Worm (Caenorhabditis elegans) whole organism, L4 larva: ENCODE measurements around the gene mel-28.

ENCODE experiments used
- F10B5.3 ChIP-seq: sonication (generic microtip); optimal IDR thresholded peaks from 2 replicates; lab custom pipeline; 2016; ENCODE audit warnings: mild to moderate bottlenecking, missing genetic modification characterization, missing compliant biosample characterization
- F26F4.8 ChIP-seq: fragments of 200-800 bp; sonication (Bioruptor generic); conservative IDR thresholded peaks from 2 replicates; pipeline ENCODE4 v1.3.6; 2022; ENCODE audit warnings: missing genetic modification characterization, missing compliant biosample characterization
- F44E2.7 ChIP-seq: fragments of 200-800 bp; sonication (Bioruptor generic); IDR thresholded peaks from 2 replicates; pipeline ENCODE4 v2.1.2; 2022; ENCODE audit warnings: missing genetic modification characterization, missing compliant biosample characterization
- aha-1 ChIP-seq: fragments of 150-350 bp; peaks from one replicate; lab custom pipeline; 2014; ENCODE audit warnings: missing biosample characterization, missing genetic modification characterization
- daf-16 ChIP-seq, 3 experiments: sonication (generic microtip); optimal IDR thresholded peaks; 2 replicates each; lab custom pipeline; 2016 to 2017; ENCODE audit warnings: missing genetic modification characterization in 3 of 3, missing genetic modification reagents in 3 of 3, mild to moderate bottlenecking in 2 of 3, missing compliant biosample characterization in 2 of 3, missing biosample characterization in 1 of 3, moderate library complexity in 1 of 3
- dpl-1 ChIP-seq: fragments of 150-350 bp; optimal IDR thresholded peaks from 2 replicates; lab custom pipeline; 2014; ENCODE audit warnings: missing biosample characterization, missing genetic modification reagents, missing genetic modification characterization
- dve-1 ChIP-seq: sonication (generic microtip); optimal IDR thresholded peaks from 2 replicates; lab custom pipeline; 2017; ENCODE audit warnings: antibody characterized with exemption, mild to moderate bottlenecking, missing genetic modification characterization, missing compliant biosample characterization; ENCODE audit not compliant: insufficient read depth
- egl-27 ChIP-seq: sonication (generic microtip); optimal IDR thresholded peaks from 3 replicates; lab custom pipeline; 2017; ENCODE audit warnings: missing biosample characterization, missing genetic modification reagents, missing genetic modification characterization
- gei-8 ChIP-seq: fragments of 200-800 bp; sonication (Bioruptor generic); optimal IDR thresholded peaks from 2 replicates; lab custom pipeline; 2018; ENCODE audit warnings: mild to moderate bottlenecking, missing genetic modification characterization, missing compliant biosample characterization
- hif-1 ChIP-seq, 2 experiments: sonication (generic microtip); optimal IDR thresholded peaks; 2 replicates each; lab custom pipeline; 2016 to 2017; ENCODE audit warnings: missing compliant biosample characterization in 2 of 2, missing genetic modification characterization in 2 of 2, missing genetic modification reagents in 2 of 2, missing genotype in 2 of 2, mild to moderate bottlenecking in 1 of 2
- hlh-11 ChIP-seq: fragments of 200-800 bp; sonication (Bioruptor generic); optimal IDR thresholded peaks from 2 replicates; lab custom pipeline; 2018; ENCODE audit warnings: mild to moderate bottlenecking, missing genetic modification characterization, missing compliant biosample characterization
- lin-1 ChIP-seq: fragments of 200-800 bp; sonication (Bioruptor generic); IDR thresholded peaks from 2 replicates; pipeline ENCODE4 v1.3.6; 2022; ENCODE audit warnings: missing genetic modification reagents, missing genetic modification characterization, missing compliant biosample characterization
- lin-13 ChIP-seq: fragments of 150-350 bp; optimal IDR thresholded peaks from 2 replicates; lab custom pipeline; 2014; ENCODE audit warnings: missing biosample characterization, missing genetic modification reagents, missing genetic modification characterization
- lin-15B ChIP-seq: fragments of 150-350 bp; sonication (generic microtip); optimal IDR thresholded peaks from 3 replicates; lab custom pipeline; 2014; ENCODE audit warnings: missing biosample characterization, missing genetic modification characterization
- madf-5 ChIP-seq, 2 experiments: fragments of 200-800 bp; sonication (Bioruptor generic); IDR thresholded peaks; 2 replicates each; pipeline ENCODE4 v1.3.6; 2022; ENCODE audit warnings: missing compliant biosample characterization in 2 of 2, missing genetic modification characterization in 2 of 2
- mdt-29 ChIP-seq: fragments of 200-800 bp; sonication (Bioruptor generic); IDR thresholded peaks from 2 replicates; pipeline ENCODE4 v1.3.6; 2022; ENCODE audit warnings: missing genetic modification reagents, missing genetic modification characterization, missing compliant biosample characterization
- mep-1 ChIP-seq: fragments of 150-350 bp; sonication (generic microtip); optimal IDR thresholded peaks from 3 replicates; lab custom pipeline; 2014; ENCODE audit warnings: missing biosample characterization, missing genetic modification characterization
- mxl-3 ChIP-seq: fragments of 200-800 bp; sonication (Bioruptor generic); optimal IDR thresholded peaks from 2 replicates; lab custom pipeline; 2018; ENCODE audit warnings: mild to moderate bottlenecking, missing genetic modification characterization, missing compliant biosample characterization
- nhr-10 ChIP-seq: fragments of 150-350 bp; optimal IDR thresholded peaks from 2 replicates; lab custom pipeline; 2014; ENCODE audit warnings: missing biosample characterization, missing genetic modification characterization
- nhr-11 ChIP-seq: fragments of 150-350 bp; optimal IDR thresholded peaks from 2 replicates; lab custom pipeline; 2014; ENCODE audit warnings: missing biosample characterization, missing genetic modification characterization
- nhr-28 ChIP-seq: fragments of 150-350 bp; optimal IDR thresholded peaks from 2 replicates; lab custom pipeline; 2014; ENCODE audit warnings: missing biosample characterization, missing genetic modification characterization
- pqm-1 ChIP-seq: sonication (generic microtip); optimal IDR thresholded peaks from 2 replicates; lab custom pipeline; 2017; ENCODE audit warnings: missing biosample characterization, missing genetic modification characterization
- saeg-2 ChIP-seq: fragments of 200-800 bp; sonication (Bioruptor generic); IDR thresholded peaks from 2 replicates; pipeline ENCODE4 v1.3.6; 2022; ENCODE audit warnings: missing genetic modification reagents, missing genetic modification characterization, missing compliant biosample characterization
- sdz-12 ChIP-seq: fragments of 200-800 bp; sonication (Bioruptor generic); optimal IDR thresholded peaks from 2 replicates; lab custom pipeline; 2018; ENCODE audit warnings: mild to moderate bottlenecking, missing genetic modification characterization, missing compliant biosample characterization
- set-16 ChIP-seq: fragments of 200-800 bp; sonication (Bioruptor generic); IDR thresholded peaks from 2 replicates; pipeline ENCODE4 v1.3.6; 2022; ENCODE audit warnings: missing genetic modification reagents, missing genetic modification characterization, missing compliant biosample characterization
- snpc-1.2 ChIP-seq: fragments of 200-800 bp; sonication (Bioruptor generic); IDR thresholded peaks from 2 replicates; pipeline ENCODE4 v1.3.6; 2022; ENCODE audit warnings: missing genetic modification reagents, missing genetic modification characterization, missing compliant biosample characterization
- unc-130 ChIP-seq: sonication (generic microtip); optimal IDR thresholded peaks from 2 replicates; lab custom pipeline; 2016; ENCODE audit warnings: missing genetic modification reagents, missing genetic modification characterization, missing compliant biosample characterization
- unc-62 ChIP-seq, 3 experiments: fragments of 150-350 bp in 1 of 3; sonication (generic microtip); optimal IDR thresholded peaks in 2 of 3; peaks in 1 of 3; 1 replicate in 1 of 3; 2 replicates in 2 of 3; lab custom pipeline; 2014 to 2017; ENCODE audit warnings: missing biosample characterization in 3 of 3, missing genetic modification characterization in 3 of 3, missing genetic modification reagents in 3 of 3, missing genotype in 1 of 3
- zfp-2 ChIP-seq: sonication (generic microtip); optimal IDR thresholded peaks from 2 replicates; lab custom pipeline; 2016; ENCODE audit warnings: mild to moderate bottlenecking, missing genetic modification characterization, missing compliant biosample characterization
- zfp-3 ChIP-seq: fragments of 200-800 bp; sonication (Bioruptor generic); conservative IDR thresholded peaks from 2 replicates; pipeline ENCODE4 v1.3.6; 2022; ENCODE audit warnings: missing genetic modification reagents, missing genetic modification characterization, missing compliant biosample characterization

mel-28 gene

DNA sequence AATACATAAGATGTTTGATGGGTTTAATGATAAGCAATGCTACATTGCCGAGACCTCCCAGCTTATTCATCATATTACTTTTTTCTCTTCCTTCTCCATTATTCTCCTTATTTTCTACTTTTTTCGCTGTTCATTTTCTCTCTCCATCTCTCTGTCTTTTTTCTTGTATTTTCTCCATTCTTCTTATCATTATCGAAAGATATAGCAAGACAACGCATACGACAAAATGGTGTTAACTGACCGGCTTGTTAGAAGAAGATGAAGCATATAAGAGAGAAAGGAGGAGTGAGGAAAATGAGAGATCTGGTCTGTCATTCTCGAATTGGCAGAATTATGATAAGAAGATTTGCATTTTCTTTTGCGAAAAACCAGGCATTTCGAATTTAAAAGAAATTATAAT lies 19.0 kb upstream of the mel-28 start (continued):
- TF ChIP-seq sdz-12 (GFP tag; lab: Kevin White, UChicago) (no peak), mep-1 (no peak), mxl-3 (GFP tag; lab: Kevin White, UChicago) (peak; percentile 9), mdt-29 (GFP tag; lab: Robert Waterston, UW) (no peak), F44E2.7 (GFP tag; lab: Robert Waterston, UW) (no peak)

DNA sequence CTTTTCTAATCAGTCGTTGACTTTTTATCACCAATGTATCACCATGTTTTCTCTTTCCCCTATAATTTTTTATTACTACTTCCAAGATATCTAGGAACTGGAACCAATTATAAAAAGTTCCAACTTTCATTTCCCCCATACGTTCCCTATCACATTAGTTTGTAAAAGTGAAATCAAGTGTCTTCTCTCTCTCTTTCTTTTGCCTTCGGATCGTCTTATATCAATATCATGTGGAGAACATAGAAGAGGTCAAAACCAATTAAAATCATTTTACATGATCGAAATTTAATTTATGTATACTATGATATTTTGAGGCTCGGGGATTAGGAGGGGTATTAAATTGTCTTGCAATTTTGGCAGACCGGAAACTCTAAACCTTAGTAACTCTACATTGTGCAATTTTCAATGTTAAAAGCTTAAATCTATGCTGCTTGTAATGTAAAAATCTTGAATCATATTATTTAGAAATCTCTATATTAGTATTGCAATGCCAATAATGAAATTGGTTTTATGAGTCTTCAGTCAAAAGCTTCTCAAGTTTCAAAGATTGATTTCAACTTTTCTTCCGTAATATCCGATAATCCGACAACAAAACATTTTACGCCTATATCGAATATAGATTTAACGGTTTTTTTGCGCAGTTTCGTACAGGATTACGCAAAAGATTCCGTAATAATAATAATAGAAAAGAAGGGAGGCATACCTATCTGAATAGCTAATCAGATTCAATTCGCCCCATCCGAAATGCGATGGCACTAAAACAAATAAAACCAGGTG lies 17.8 kb upstream of the mel-28 start:
- no peak for TF ChIP-seq snpc-1.2 (GFP tag; lab: Robert Waterston, UW)
- TF ChIP-seq aha-1: peak; percentile 96

DNA sequence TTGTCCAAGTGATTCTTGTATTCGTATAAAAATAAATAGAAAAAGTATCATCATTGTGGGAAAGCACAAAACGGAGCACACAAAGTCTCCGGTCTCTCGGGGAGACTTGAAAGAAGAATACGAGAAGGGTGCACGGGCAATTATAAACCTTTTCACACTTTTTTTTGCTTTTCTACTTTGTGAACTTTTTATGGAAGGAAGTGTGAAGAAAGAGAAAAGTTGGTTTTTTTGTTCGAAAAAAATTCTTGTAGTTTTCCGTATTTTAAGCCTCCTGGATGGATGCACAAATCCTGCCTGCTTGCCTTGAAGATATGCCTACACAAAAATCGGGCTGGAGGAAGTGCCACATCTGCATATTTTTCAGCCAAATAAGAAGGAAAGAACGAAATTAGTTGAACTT lies 7.9 kb upstream of the mel-28 start, which contains the start of gene B0393.7:
B0393.7 (minus strand) TSS at position 101 of the 400 bp plus-strand sequence.
- TF ChIP-seq daf-16 (GFP tag; optimal IDR thresholded peaks at IDR 0.05; lab: Kevin White, UChicago): no peak
- peak; percentile 17 for TF ChIP-seq daf-16 (tag; optimal IDR thresholded peaks at IDR 0.05; lab: Kevin White, UChicago)
- no peak for TF ChIP-seq nhr-10
- TF ChIP-seq aha-1: peak; percentile 88

DNA sequence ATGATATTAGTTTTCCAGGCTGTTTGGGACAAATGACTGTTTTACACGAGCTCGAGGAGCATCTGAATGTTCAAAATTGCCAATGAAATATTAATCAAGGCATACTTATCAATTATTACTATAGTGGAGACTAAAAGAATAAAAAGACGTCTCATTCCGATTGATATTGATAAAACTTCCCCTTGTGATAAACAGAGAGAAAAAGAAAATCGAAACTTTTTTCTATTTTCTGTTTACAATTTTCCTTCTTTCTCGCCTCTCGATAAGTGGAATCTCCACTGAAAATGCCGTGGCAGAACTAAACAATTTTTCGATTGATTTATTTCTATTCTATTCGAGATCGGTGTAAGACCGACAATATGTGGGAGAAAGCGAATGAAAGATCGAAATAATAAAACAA lies 6.0 kb upstream of the mel-28 start, which contains the start of gene B0393.9:
B0393.9 (minus strand) TSS at position 303 of the 400 bp plus-strand sequence.
- no peak for TF ChIP-seq dpl-1 (GFP tag; lab: Kevin White, UChicago)
- TF ChIP-seq zfp-2 (tag; lab: Kevin White, UChicago): no peak
- TF ChIP-seq daf-16 (GFP tag; optimal IDR thresholded peaks at IDR 0.05; lab: Kevin White, UChicago): no peak
- peak; percentile 73 for TF ChIP-seq daf-16 (tag; optimal IDR thresholded peaks at IDR 0.05; lab: Kevin White, UChicago)
- no peak for TF ChIP-seq lin-13 (GFP tag; lab: Kevin White, UChicago)
- no peak for TF ChIP-seq unc-62 (GFP tag; optimal IDR thresholded peaks at IDR 0.05 in 1 of 2; lab: Kevin White, UChicago)
- no peak for TF ChIP-seq unc-62 (tag; optimal IDR thresholded peaks at IDR 0.05; lab: Kevin White, UChicago)
- TF ChIP-seq nhr-28: peak; percentile 35
- no peak for TF ChIP-seq nhr-11 (tag; lab: Kevin White, UChicago)
- no peak for TF ChIP-seq gei-8 (GFP tag; lab: Kevin White, UChicago)
- TF ChIP-seq set-16 (GFP tag; lab: Robert Waterston, UW): no peak
- peak; percentile 12 for TF ChIP-seq pqm-1 (tag; lab: Kevin White, UChicago)
- TF ChIP-seq egl-27: no peak
- no peak for TF ChIP-seq zfp-3
- peak; percentile 30 for TF ChIP-seq hlh-11 (tag; lab: Kevin White, UChicago)
- no peak for TF ChIP-seq hif-1 (tag; optimal IDR thresholded peaks at IDR 0.05; lab: Kevin White, UChicago)
- no peak for TF ChIP-seq lin-15B (tag; lab: Kevin White, UChicago)
- TF ChIP-seq F26F4.8 (GFP tag; lab: Robert Waterston, UW): no peak
- TF ChIP-seq madf-5 (GFP tag; IDR thresholded peaks at IDR 0.05; lab: Robert Waterston, UW): no peak
- TF ChIP-seq mep-1: no peak
- peak; percentile 31 for TF ChIP-seq dve-1 (tag; lab: Kevin White, UChicago)
- no peak for TF ChIP-seq lin-1 (GFP tag; lab: Robert Waterston, UW)
- TF ChIP-seq saeg-2: no peak
- no peak for TF ChIP-seq F10B5.3 (tag; lab: Kevin White, UChicago)

DNA sequence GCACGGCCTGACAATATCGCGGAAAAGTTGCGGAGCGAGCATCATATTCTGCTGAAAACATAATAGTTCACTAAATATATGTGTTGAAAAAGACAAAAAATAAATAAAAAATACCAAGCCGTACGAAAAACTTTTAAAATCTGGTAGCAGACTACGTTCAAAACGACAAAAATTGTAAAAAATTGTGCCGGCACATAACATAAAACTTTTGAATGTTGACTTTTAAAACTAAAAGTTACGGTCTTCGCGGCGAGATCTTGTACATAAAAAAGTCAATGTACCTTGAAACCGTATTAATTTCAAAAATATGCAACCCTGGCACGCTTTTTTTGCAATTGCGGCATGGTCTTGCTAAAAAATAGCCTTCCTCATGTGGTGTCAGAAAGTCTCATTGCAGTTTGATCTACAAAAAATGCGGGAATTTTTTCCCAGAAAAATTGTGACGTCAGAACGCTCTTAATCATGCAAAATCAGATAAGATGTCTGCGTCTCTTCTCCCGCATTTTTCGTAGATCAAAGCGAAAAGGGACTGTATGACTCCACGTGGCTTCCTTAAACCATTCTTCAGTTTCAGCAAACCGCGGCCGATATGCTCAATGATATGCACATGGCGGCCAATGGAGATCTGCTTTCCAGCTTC lies 3.8 kb upstream of the mel-28 start, which contains the start of the genes gex-5 and C38D4.10:
gex-5 (minus strand) TSS at position 51 of the 640 bp plus-strand sequence.
C38D4.10 (plus strand) TSS at position 590 of the 640 bp plus-strand sequence.
- TF ChIP-seq unc-130 (GFP tag; lab: Kevin White, UChicago): peak; percentile 55
- TF ChIP-seq, all 104 proteins: peak for 1; not testable (repeated sequence) for 103
